Worm (Caenorhabditis elegans) whole organism, midembryonic: ENCODE results near the gene eif-1.A.

Experiments
- T22C8.4 ChIP-seq: fragments of 200-800 bp; sonication (Bioruptor generic); IDR thresholded peaks from 2 replicates; pipeline ENCODE4 v1.3.6; 2022; ENCODE audit warnings: missing genetic modification characterization, missing compliant biosample characterization
- cog-1 ChIP-seq: sonication (generic microtip); optimal IDR thresholded peaks from 2 replicates; lab custom pipeline; 2016; ENCODE audit warnings: missing genetic modification characterization, missing compliant biosample characterization
- flt-1 ChIP-seq: fragments of 200-800 bp; sonication (Bioruptor generic); IDR thresholded peaks from 2 replicates; pipeline ENCODE4 v1.3.6; 2022; ENCODE audit warnings: missing genetic modification characterization, missing compliant biosample characterization
- klf-2 ChIP-seq: fragments of 200-800 bp; sonication (Bioruptor generic); conservative IDR thresholded peaks from 2 replicates; pipeline ENCODE4 v1.3.6; 2022; ENCODE audit warnings: missing genetic modification reagents, missing genetic modification characterization, missing compliant biosample characterization
- med-1 ChIP-seq: sonication (generic microtip); optimal IDR thresholded peaks from 2 replicates; lab custom pipeline; 2017; ENCODE audit warnings: missing genetic modification characterization, mild to moderate bottlenecking, missing compliant biosample characterization, antibody characterized with exemption, missing genetic modification reagents; ENCODE audit not compliant: insufficient read depth
- ref-1 ChIP-seq: fragments of 200-800 bp; sonication (Bioruptor generic); conservative IDR thresholded peaks from 2 replicates; pipeline ENCODE4 v1.3.6; 2022; ENCODE audit warnings: missing genetic modification reagents, missing genetic modification characterization, missing compliant biosample characterization
- tab-1 ChIP-seq: fragments of 200-800 bp; sonication (Bioruptor generic); IDR thresholded peaks from 2 replicates; pipeline ENCODE4 v1.3.6; 2022; ENCODE audit warnings: missing genetic modification characterization, missing compliant biosample characterization
- ztf-23 ChIP-seq: fragments of 200-800 bp; sonication (Bioruptor generic); IDR thresholded peaks from 2 replicates; pipeline ENCODE4 v1.3.6; 2022; ENCODE audit warnings: missing genetic modification reagents, missing genetic modification characterization, missing compliant biosample characterization
- ztf-29 ChIP-seq: fragments of 200-800 bp; sonication (Bioruptor generic); IDR thresholded peaks from 2 replicates; pipeline ENCODE4 v1.3.6; 2022; ENCODE audit warnings: missing genetic modification reagents, missing genetic modification characterization, missing compliant biosample characterization

- TF ChIP-seq ztf-29 (GFP tag; lab: Robert Waterston, UW) (no peak), klf-2 (GFP tag; lab: Robert Waterston, UW) (no peak), tab-1 (GFP tag; lab: Robert Waterston, UW) (no peak), T22C8.4 (GFP tag; lab: Robert Waterston, UW) (no peak), ref-1 (GFP tag; lab: Robert Waterston, UW) (no peak), flt-1 (GFP tag; lab: Robert Waterston, UW) (no peak), cog-1 (tag; lab: Kevin White, UChicago) (no peak), ztf-23 (GFP tag; lab: Robert Waterston, UW) (no peak), med-1 (GFP tag; lab: Kevin White, UChicago) (no peak)
Observed at ce11 chrIV:4827219-4827618, 16.5 kb downstream of the eif-1.A start, which contains the start of gene mpz-4.
